Worm (Caenorhabditis elegans): ENCODE data around the gene nhr-222.

Gene nhr-222

DNA sequence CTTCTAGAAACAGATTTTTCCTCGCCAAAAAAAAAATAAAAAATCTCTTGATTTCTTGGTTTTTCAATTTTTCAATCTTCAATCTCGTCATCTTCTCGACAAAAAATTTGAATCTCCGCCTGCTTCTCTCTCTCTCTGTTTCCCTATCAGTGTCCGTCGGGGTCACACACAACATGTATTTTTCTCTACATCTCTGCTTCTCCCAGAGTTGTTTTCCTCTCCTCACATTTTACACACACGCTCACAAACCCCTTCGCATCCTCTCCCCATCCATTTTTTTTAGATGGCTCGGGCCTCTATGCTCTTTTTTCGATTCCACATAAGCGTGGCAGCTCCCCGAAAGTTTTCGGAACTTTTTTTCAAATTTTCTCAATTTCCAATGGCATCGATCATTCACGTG is 36.6 kb upstream of the nhr-222 start:
- TF ChIP-seq ztf-25 (GFP tag; IDR thresholded peaks at IDR 0.05) (no peak), F57A8.1 (GFP tag; optimal IDR thresholded peaks at IDR 0.05) (no peak), lin-54 (GFP tag; optimal IDR thresholded peaks at IDR 0.05) (peak; percentile 11), rcor-1 (GFP tag; IDR thresholded peaks at IDR 0.05) (peak; percentile 24; the same call in 1 of the 2 replicates), zfh-2 (GFP tag; conservative IDR thresholded peaks at IDR 0.05) (no peak; the same call in 1 of the 2 replicates), F49E8.2 (tag; optimal IDR thresholded peaks at IDR 0.05; ENCODE audit: insufficient read depth) (no peak), ztf-28 (GFP tag; IDR thresholded peaks at IDR 0.05) (no peak), Y53F4B.3 (GFP tag; IDR thresholded peaks at IDR 0.05) (no peak), snpc-4 (GFP tag; optimal IDR thresholded peaks at IDR 0.05) (no peak), snpc-4 (tag; optimal IDR thresholded peaks at IDR 0.05) (peak in 1 of 4 experiments; percentile 5), hmg-1.2 (GFP tag; IDR thresholded peaks at IDR 0.05) (peak; percentile 51), Y95B8A.8 (GFP tag; IDR thresholded peaks at IDR 0.05) (no peak), cebp-1 (GFP tag; IDR thresholded peaks at IDR 0.05) (no peak), cebp-1 (tag; optimal IDR thresholded peaks at IDR 0.05) (peak; percentile 45), attf-5 (GFP tag; optimal IDR thresholded peaks at IDR 0.05) (peak; percentile 70), Y67H2A.10 (GFP tag; conservative IDR thresholded peaks at IDR 0.05) (no peak), B0019.2 (GFP tag; conservative IDR thresholded peaks at IDR 0.05) (no peak), egl-18 (GFP tag; IDR thresholded peaks at IDR 0.05) (no peak), somi-1 (GFP tag; optimal IDR thresholded peaks at IDR 0.05) (peak; percentile 31), mel-28 (tag; optimal IDR thresholded peaks at IDR 0.05; ENCODE audit: borderline replicate concordance) (no peak), atf-7 (tag; optimal IDR thresholded peaks at IDR 0.05) (peak; percentile 12), F33H1.4 (GFP tag; IDR thresholded peaks at IDR 0.05) (no peak), ekl-4 (GFP tag; IDR thresholded peaks at IDR 0.05) (no peak), hrde-1 (tag; optimal IDR thresholded peaks at IDR 0.05; ENCODE audit: borderline replicate concordance) (no peak), snpc-3.4 (tag; optimal IDR thresholded peaks at IDR 0.05) (no peak), pbrm-1 (GFP tag; IDR thresholded peaks at IDR 0.05) (no peak), nhr-80 (tag; optimal IDR thresholded peaks at IDR 0.05) (peak; percentile 58), F10E7.11 (tag; optimal IDR thresholded peaks at IDR 0.05) (no peak), Y56A3A.18 (GFP tag; IDR thresholded peaks at IDR 0.05) (no peak), aptf-2 (GFP tag; conservative IDR thresholded peaks at IDR 0.05) (no peak), F22D6.2 (tag; optimal IDR thresholded peaks at IDR 0.05) (no peak), attf-6 (GFP tag; IDR thresholded peaks at IDR 0.05) (no peak), hsf-1 (GFP tag; IDR thresholded peaks at IDR 0.05) (no peak), tbx-9 (tag; optimal IDR thresholded peaks at IDR 0.05; ENCODE audit: borderline replicate concordance) (no peak), ama-1 (optimal IDR thresholded peaks at IDR 0.05) (peak; percentile 49), ama-1 (GFP tag; optimal IDR thresholded peaks at IDR 0.05) (no peak)

DNA sequence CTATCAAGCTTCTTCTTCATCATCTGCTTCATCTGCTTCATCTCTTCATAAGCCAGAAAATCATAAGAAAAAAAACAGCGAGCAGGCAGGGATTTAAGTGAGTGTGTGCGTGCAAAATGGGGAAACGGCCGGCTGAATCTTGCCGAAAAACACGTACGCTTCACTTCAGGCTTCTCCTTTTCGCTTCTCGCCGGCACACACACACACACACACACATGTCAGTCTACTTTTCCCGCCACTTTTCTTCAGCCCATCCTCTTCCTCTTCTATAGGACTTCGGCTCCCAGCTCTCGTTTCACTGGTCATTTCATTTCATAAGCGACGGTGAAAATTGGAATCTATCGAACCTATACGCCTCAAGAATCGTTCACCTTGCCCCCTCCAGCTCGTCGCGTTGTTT is 36.0 kb upstream of the nhr-222 start:
- TF ChIP-seq lin-26 (GFP tag; IDR thresholded peaks at IDR 0.05) (0 out of 2 replicates have a peak, but pooled peaks have one; percentile 12), repo-1 (tag; optimal IDR thresholded peaks at IDR 0.05) (no peak), ztf-18 (tag; optimal IDR thresholded peaks at IDR 0.05) (no peak), nhr-27 (tag; optimal IDR thresholded peaks at IDR 0.05) (no peak), ccch-3 (GFP tag; optimal IDR thresholded peaks at IDR 0.05) (no peak), C06A6.2 (GFP tag; conservative IDR thresholded peaks at IDR 0.05) (no peak), lsl-1 (GFP tag; optimal IDR thresholded peaks at IDR 0.05) (no peak), madf-6 (GFP tag; IDR thresholded peaks at IDR 0.05) (no peak), snpc-1.3 (tag; optimal IDR thresholded peaks at IDR 0.05; ENCODE audit: insufficient read depth) (no peak), madf-8 (GFP tag; conservative IDR thresholded peaks at IDR 0.05) (no peak), hlh-12 (tag; optimal IDR thresholded peaks at IDR 0.05) (no peak), let-607 (tag; optimal IDR thresholded peaks at IDR 0.05) (no peak), ztf-3 (GFP tag; optimal IDR thresholded peaks at IDR 0.05) (no peak), sea-2 (GFP tag; IDR thresholded peaks at IDR 0.05) (no peak), cebp-1 (GFP tag; IDR thresholded peaks at IDR 0.05) (no peak), cebp-1 (tag; optimal IDR thresholded peaks at IDR 0.05) (no peak), F33H1.4 (GFP tag; IDR thresholded peaks at IDR 0.05) (no peak), zfh-2 (GFP tag; conservative IDR thresholded peaks at IDR 0.05) (peak; percentile 50; the same call in 1 of the 2 replicates)
